Worm (Caenorhabditis elegans) whole organism, mixed stage, embryonic: ENCODE data around the gene npr-17.

ENCODE experiments used
- elt-1 ChIP-seq: sonication (generic microtip); optimal IDR thresholded peaks from 2 replicates; lab custom pipeline; 2017; ENCODE audit warnings: missing genetic modification characterization, mild to moderate bottlenecking, missing compliant biosample characterization, antibody characterized with exemption, moderate library complexity, borderline replicate concordance; ENCODE audit not compliant: insufficient read depth
- lin-13 ChIP-seq: fragments of 150-350 bp; optimal IDR thresholded peaks from 2 replicates; lab custom pipeline; 2014; ENCODE audit warnings: missing biosample characterization, missing genetic modification characterization
- mep-1 ChIP-seq: fragments of 150-350 bp; optimal IDR thresholded peaks from 2 replicates; lab custom pipeline; 2017; ENCODE audit warnings: missing biosample characterization, missing genetic modification reagents, missing genetic modification characterization, inconsistent platforms
- nhr-28 ChIP-seq: fragments of 150-350 bp; optimal IDR thresholded peaks from 2 replicates; lab custom pipeline; 2014; ENCODE audit warnings: missing biosample characterization, missing genetic modification characterization

ce11 chrIII:8044717-8045116 is 48.5 kb upstream of the npr-17 start, which contains the start of gene spcs-3:
- TF ChIP-seq lin-13 (tag; lab: Kevin White, UChicago) (no peak), elt-1 (tag; lab: Kevin White, UChicago) (no peak), nhr-28 (tag; lab: Kevin White, UChicago) (no peak), mep-1 (tag; lab: Kevin White, UChicago) (no peak)
